Worm (Caenorhabditis elegans): ENCODE results near the gene dnj-16.

The dnj-16 gene

ce11 chrIII:4195306-4196008 lies 4.5 kb downstream of the dnj-16 start (continued):
- TF ChIP-seq lsy-2 (tag; optimal IDR thresholded peaks at IDR 0.05) (peak; percentile 2 to 51), mdl-1 (tag; optimal IDR thresholded peaks at IDR 0.05) (no peak), lin-13 (GFP tag; optimal IDR thresholded peaks at IDR 0.05) (peak; percentile 25), unc-86 (tag; optimal IDR thresholded peaks at IDR 0.05) (no peak), nhr-90 (tag; optimal IDR thresholded peaks at IDR 0.05; ENCODE audit: poor library complexity) (peak; percentile 63), efl-3 (GFP tag; optimal IDR thresholded peaks at IDR 0.05) (no peak), ceh-63 (GFP tag; optimal IDR thresholded peaks at IDR 0.05) (no peak), nhr-77 (tag; optimal IDR thresholded peaks at IDR 0.05) (no peak), F16B12.6 (tag; optimal IDR thresholded peaks at IDR 0.05) (no peak), ama-1 (optimal IDR thresholded peaks at IDR 0.05) (peak; percentile 95), egl-13 (tag; optimal IDR thresholded peaks at IDR 0.05) (no peak), elt-2 (tag; optimal IDR thresholded peaks at IDR 0.05) (peak; percentile 60), nhr-47 (tag; optimal IDR thresholded peaks at IDR 0.05) (peak; percentile 59), dpl-1 (GFP tag; optimal IDR thresholded peaks at IDR 0.05) (no peak), lin-15B (tag; optimal IDR thresholded peaks at IDR 0.05) (no peak), hlh-17 (GFP tag; optimal IDR thresholded peaks at IDR 0.05; ENCODE audit: borderline replicate concordance) (peak; percentile 5), skn-1 (tag; optimal IDR thresholded peaks at IDR 0.05) (no peak), tbx-2 (tag; optimal IDR thresholded peaks at IDR 0.05) (peak; percentile 5), ceh-88 (GFP tag; IDR thresholded peaks at IDR 0.05) (no peak), fkh-8 (tag; optimal IDR thresholded peaks at IDR 0.05) (no peak), fkh-10 (GFP tag; optimal IDR thresholded peaks at IDR 0.05) (no peak), nhr-85 (tag) (peak; percentile 80), zip-4 (GFP tag; optimal IDR thresholded peaks at IDR 0.05) (peak; percentile 28), dsc-1 (tag; optimal IDR thresholded peaks at IDR 0.05) (peak; percentile 64), unc-62 (GFP tag; optimal IDR thresholded peaks at IDR 0.05) (no peak), C16A3.4 (tag; optimal IDR thresholded peaks at IDR 0.05) (peak; percentile 43), nhr-11 (tag; optimal IDR thresholded peaks at IDR 0.05) (no peak), snpc-4 (tag; optimal IDR thresholded peaks at IDR 0.05) (no peak), ces-1 (GFP tag; optimal IDR thresholded peaks at IDR 0.05) (no peak), unc-98 (GFP tag; IDR thresholded peaks at IDR 0.05) (no peak), hlh-4 (tag; optimal IDR thresholded peaks at IDR 0.05) (no peak), elt-3 (tag; optimal IDR thresholded peaks at IDR 0.05) (no peak)

DNA sequence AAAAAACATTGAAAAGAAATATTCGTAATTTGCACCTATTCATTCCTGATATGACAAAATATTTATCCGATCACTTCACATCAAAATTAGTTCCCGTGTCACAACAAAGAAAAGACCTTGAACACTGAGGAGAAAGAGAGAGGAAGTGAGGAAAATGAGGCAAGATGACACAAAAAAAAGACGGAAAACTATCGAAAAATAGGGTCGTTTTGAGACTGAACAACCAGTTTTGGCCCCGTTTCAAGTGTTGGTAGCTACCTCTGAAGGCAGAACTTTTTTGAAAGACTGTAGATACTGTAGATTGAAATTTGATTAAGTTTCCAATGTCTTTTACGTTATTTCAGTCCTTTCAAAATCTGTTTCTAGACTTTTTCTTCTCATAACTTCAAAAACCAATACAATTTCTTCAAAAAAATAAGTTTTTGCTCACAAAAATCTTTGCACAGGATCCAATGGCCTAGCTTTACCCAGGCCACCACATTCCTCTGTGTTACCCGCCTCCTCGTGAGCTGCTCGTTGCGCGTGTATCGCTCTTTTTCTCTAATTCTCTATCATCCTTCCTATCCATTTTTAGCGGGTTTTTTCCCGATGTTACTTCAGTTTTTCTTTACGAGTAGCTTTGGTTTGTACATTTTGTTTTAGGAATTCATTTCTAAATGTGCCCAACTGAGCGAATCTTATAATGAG lies 5.5 kb downstream of the dnj-16 start:
- TF ChIP-seq irx-1 (tag; optimal IDR thresholded peaks at IDR 0.05): peak; percentile 71
- TF ChIP-seq lin-14 (GFP tag; optimal IDR thresholded peaks at IDR 0.05): peak; percentile 83
- peak in 1 of 2 experiments; percentile 58 for TF ChIP-seq ztf-11 (tag; optimal IDR thresholded peaks at IDR 0.05)
- TF ChIP-seq lin-35 (GFP tag; optimal IDR thresholded peaks at IDR 0.05): peak in 1 of 2 experiments; percentile 69
- TF ChIP-seq lsy-2 (tag; optimal IDR thresholded peaks at IDR 0.05): peak; percentile 68 to 78
- no peak for TF ChIP-seq nhr-237 (tag; optimal IDR thresholded peaks at IDR 0.05)
- TF ChIP-seq nhr-84 (tag; optimal IDR thresholded peaks at IDR 0.05): no peak
- TF ChIP-seq fos-1 (tag; optimal IDR thresholded peaks at IDR 0.05): peak; percentile 3
- peak; percentile 75 for TF ChIP-seq skn-1 (tag; optimal IDR thresholded peaks at IDR 0.05)
- peak; percentile 21 for TF ChIP-seq C16A3.4 (tag; optimal IDR thresholded peaks at IDR 0.05)
- TF ChIP-seq isw-1 (GFP tag; IDR thresholded peaks at IDR 0.05): peak; percentile 69
- peak; percentile 73 for TF ChIP-seq unc-86 (tag; optimal IDR thresholded peaks at IDR 0.05)
- TF ChIP-seq sup-37 (GFP tag; optimal IDR thresholded peaks at IDR 0.05): no peak
- TF ChIP-seq aly-2 (tag; optimal IDR thresholded peaks at IDR 0.05): no peak
- peak; percentile 56 for TF ChIP-seq nhr-19 (GFP tag; conservative IDR thresholded peaks at IDR 0.05)
- no peak for TF ChIP-seq ceh-63 (GFP tag; optimal IDR thresholded peaks at IDR 0.05)
- peak; percentile 60 for TF ChIP-seq snu-23 (GFP tag; optimal IDR thresholded peaks at IDR 0.05)
- peak; percentile 40 for TF ChIP-seq dsc-1 (tag; optimal IDR thresholded peaks at IDR 0.05)
- TF ChIP-seq ces-1 (GFP tag; optimal IDR thresholded peaks at IDR 0.05): no peak
- TF ChIP-seq hpl-2 (GFP tag; optimal IDR thresholded peaks at IDR 0.05): no peak
- TF ChIP-seq nhr-11 (tag; optimal IDR thresholded peaks at IDR 0.05): no peak
- TF ChIP-seq unc-98 (GFP tag; IDR thresholded peaks at IDR 0.05): 0 out of 2 replicates have a peak, but pooled peaks have one; percentile 49
- no peak for TF ChIP-seq mab-9 (GFP tag; IDR thresholded peaks at IDR 0.05)
- no peak for TF ChIP-seq blmp-1 (tag; optimal IDR thresholded peaks at IDR 0.05)
- no peak for TF ChIP-seq elt-2 (tag; optimal IDR thresholded peaks at IDR 0.05)
- TF ChIP-seq mdl-1 (tag; optimal IDR thresholded peaks at IDR 0.05): peak; percentile 63 to 90
- TF ChIP-seq sptf-1 (tag; optimal IDR thresholded peaks at IDR 0.05): no peak
- TF ChIP-seq lin-39 (tag; optimal IDR thresholded peaks at IDR 0.05): no peak
